Worm (Caenorhabditis elegans): ENCODE measurements around the gene K08C7.7.
A peak's percentile ranks its signal among the peaks of the same experiment; 100 is the strongest.

The K08C7.7 gene

DNA sequence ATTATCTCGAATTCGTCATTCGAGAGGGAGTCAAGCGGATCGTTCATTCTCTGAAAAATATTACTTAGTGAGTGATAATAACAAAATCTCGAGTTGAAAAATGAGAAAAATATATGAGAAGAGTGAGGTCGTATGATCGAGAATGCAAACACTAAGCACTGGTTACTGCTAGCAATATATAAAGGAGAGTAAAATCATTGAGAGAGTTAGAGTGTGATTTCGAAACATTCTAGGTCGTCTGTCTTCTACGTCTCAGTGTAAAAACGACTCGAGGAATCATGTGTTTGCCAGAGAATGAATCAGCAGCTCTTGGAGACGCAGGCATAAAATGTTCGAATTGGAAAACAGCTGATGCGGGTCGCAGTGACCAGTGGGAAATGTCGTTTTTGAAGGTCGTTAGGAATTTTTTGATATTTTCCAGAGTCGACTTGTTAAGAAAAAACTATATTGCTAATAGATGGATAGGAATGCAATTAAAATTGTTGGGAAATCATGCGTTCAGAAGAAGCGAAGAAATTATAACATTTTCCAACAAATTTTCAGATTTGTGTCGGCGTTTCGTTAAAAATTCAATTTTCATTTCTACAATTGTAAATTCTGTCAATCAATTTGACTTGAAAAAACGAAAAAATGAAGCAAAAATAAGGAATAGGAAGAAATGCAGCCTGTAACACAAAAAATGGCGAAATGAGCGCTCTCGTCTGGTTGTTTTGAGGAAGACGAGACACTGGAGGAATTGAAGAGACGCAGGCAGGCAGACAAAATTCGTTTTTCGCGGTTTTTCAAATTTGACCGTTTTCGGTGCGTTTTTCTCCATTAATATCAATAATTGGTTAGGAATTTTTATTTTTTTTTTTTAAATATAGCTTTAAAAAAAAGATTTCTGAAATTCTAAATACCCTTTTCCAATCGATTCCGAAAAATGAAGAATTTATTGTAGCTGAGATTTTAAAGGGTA is 33.1 kb downstream of the K08C7.7 start, which contains the start of gene allo-1 (continued):
- peak; percentile 36 for TF ChIP-seq nfya-1 (tag; optimal IDR thresholded peaks at IDR 0.05; ENCODE audit: insufficient read depth)
- no peak for TF ChIP-seq mdl-1 (tag; optimal IDR thresholded peaks at IDR 0.05)
- peak; percentile 86 for TF ChIP-seq nhr-25 (tag; optimal IDR thresholded peaks at IDR 0.05)
- no peak for TF ChIP-seq egl-27 (tag; optimal IDR thresholded peaks at IDR 0.05)
- TF ChIP-seq elt-3 (tag; optimal IDR thresholded peaks at IDR 0.05), result no peak
- TF ChIP-seq unc-39 (tag; optimal IDR thresholded peaks at IDR 0.05), result no peak
- no peak for TF ChIP-seq fkh-2 (tag; optimal IDR thresholded peaks at IDR 0.05)
- no peak for TF ChIP-seq fkh-10 (GFP tag; optimal IDR thresholded peaks at IDR 0.05)
- TF ChIP-seq nhr-76 (tag; optimal IDR thresholded peaks at IDR 0.05), result no peak
- TF ChIP-seq ceh-82 (tag; optimal IDR thresholded peaks at IDR 0.05), result no peak
- TF ChIP-seq ceh-9 (tag; optimal IDR thresholded peaks at IDR 0.05), result no peak
- TF ChIP-seq ZK546.5 (tag; optimal IDR thresholded peaks at IDR 0.05), result no peak
- peak; percentile 58 for TF ChIP-seq egl-5 (tag; optimal IDR thresholded peaks at IDR 0.05)
- no peak for TF ChIP-seq zag-1 (tag; optimal IDR thresholded peaks at IDR 0.05)
- peak; percentile 72 for TF ChIP-seq nhr-23 (tag; optimal IDR thresholded peaks at IDR 0.05)
- no peak for TF ChIP-seq unc-62 (GFP tag; optimal IDR thresholded peaks at IDR 0.05)
- TF ChIP-seq ceh-28 (tag; optimal IDR thresholded peaks at IDR 0.05), result peak; percentile 33
- no peak for TF ChIP-seq eor-1 (tag; optimal IDR thresholded peaks at IDR 0.05)
- TF ChIP-seq snpc-4 (tag; optimal IDR thresholded peaks at IDR 0.05), result peak; percentile 67

DNA sequence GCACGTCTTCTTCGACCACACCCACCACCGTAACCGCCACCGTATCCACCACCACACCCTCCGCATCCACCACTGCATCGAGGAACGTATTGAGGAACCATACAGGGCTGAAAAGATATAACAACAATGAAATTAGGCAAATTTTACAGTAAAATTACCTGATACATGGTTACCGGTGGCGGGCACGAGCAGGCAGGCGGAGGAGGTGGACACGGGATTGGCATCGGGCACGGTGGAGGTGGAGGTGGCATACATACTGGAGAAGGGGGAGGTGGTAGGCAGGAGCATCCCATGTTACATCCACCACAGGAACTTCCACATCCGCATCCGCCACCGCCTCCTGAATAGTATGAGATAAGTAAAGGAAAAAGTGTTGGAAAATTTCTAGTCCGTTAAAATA is 34.3 kb downstream of the K08C7.7 start:
- TF ChIP-seq hmg-11 (tag; optimal IDR thresholded peaks at IDR 0.05), result no peak
- TF ChIP-seq jun-1 (tag; optimal IDR thresholded peaks at IDR 0.05), result no peak
- TF ChIP-seq nhr-23 (tag; optimal IDR thresholded peaks at IDR 0.05), result no peak
- TF ChIP-seq elt-1 (tag; optimal IDR thresholded peaks at IDR 0.05), result no peak
- no peak for TF ChIP-seq mdl-1 (tag; optimal IDR thresholded peaks at IDR 0.05)
- no peak for TF ChIP-seq nhr-12 (tag; optimal IDR thresholded peaks at IDR 0.05)
- TF ChIP-seq elt-3 (tag; optimal IDR thresholded peaks at IDR 0.05), result no peak
- TF ChIP-seq nhr-67 (tag; optimal IDR thresholded peaks at IDR 0.05), result no peak
- TF ChIP-seq lsy-12 (tag; optimal IDR thresholded peaks at IDR 0.05), result no peak
- no peak for TF ChIP-seq pqm-1 (tag; optimal IDR thresholded peaks at IDR 0.05)
- TF ChIP-seq eor-1 (tag; optimal IDR thresholded peaks at IDR 0.05), result no peak
- no peak for TF ChIP-seq zag-1 (tag; optimal IDR thresholded peaks at IDR 0.05)
- TF ChIP-seq fkh-10 (GFP tag; optimal IDR thresholded peaks at IDR 0.05), result no peak

DNA sequence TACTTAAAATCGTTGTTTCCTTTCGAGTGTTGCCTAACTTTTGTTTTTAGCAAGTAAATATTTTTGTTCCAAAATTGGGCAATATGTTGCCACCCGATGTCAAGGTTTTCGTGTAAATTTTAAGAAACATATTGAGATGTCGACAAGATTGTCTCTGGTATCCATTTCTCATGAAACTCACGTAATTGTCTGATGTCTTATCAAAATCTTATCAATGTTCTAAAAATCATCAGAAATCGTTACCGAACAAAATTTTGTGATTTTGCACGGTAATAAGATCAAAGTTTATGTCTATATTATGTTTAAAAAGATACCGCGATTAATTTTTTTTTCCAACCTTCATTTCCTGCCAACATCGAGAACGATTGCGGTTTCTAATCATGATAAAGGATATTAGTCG is 34.8 kb downstream of the K08C7.7 start:
- TF ChIP-seq sea-2 (GFP tag; optimal IDR thresholded peaks at IDR 0.05), result no peak
- no peak for TF ChIP-seq nhr-77 (tag; optimal IDR thresholded peaks at IDR 0.05)
- TF ChIP-seq ceh-16 (tag; optimal IDR thresholded peaks at IDR 0.05), result no peak
- TF ChIP-seq lin-39 (tag; optimal IDR thresholded peaks at IDR 0.05), result no peak
- no peak for TF ChIP-seq lin-15B (tag; optimal IDR thresholded peaks at IDR 0.05)
- no peak for TF ChIP-seq ceh-9 (tag; optimal IDR thresholded peaks at IDR 0.05)
- TF ChIP-seq snpc-4 (tag; optimal IDR thresholded peaks at IDR 0.05), result no peak
- no peak for TF ChIP-seq egl-5 (tag; optimal IDR thresholded peaks at IDR 0.05)
- TF ChIP-seq nhr-28 (tag; optimal IDR thresholded peaks at IDR 0.05), result no peak
- TF ChIP-seq nhr-76 (tag; optimal IDR thresholded peaks at IDR 0.05), result no peak
- no peak for TF ChIP-seq mdl-1 (tag; optimal IDR thresholded peaks at IDR 0.05)
- TF ChIP-seq nhr-43 (tag; optimal IDR thresholded peaks at IDR 0.05; ENCODE audit: poor library complexity, severe bottlenecking), result no peak
- no peak for TF ChIP-seq mml-1 (tag; optimal IDR thresholded peaks at IDR 0.05)
- TF ChIP-seq unc-62 (GFP tag; optimal IDR thresholded peaks at IDR 0.05), result no peak
- no peak for TF ChIP-seq ama-1 (optimal IDR thresholded peaks at IDR 0.05)
- no peak for TF ChIP-seq nhr-237 (tag; optimal IDR thresholded peaks at IDR 0.05)
- no peak for TF ChIP-seq ztf-4 (tag; optimal IDR thresholded peaks at IDR 0.05)
- no peak for TF ChIP-seq elt-3 (tag; optimal IDR thresholded peaks at IDR 0.05)
- no peak for TF ChIP-seq nhr-25 (tag; optimal IDR thresholded peaks at IDR 0.05)
